Worm (Caenorhabditis elegans): ENCODE results near the gene D1086.9.
"Not testable (repeated sequence)": the region's sequence is repeated elsewhere in the genome, so short reads cannot be mapped to it uniquely, and the experiment has no call there.

DNA sequence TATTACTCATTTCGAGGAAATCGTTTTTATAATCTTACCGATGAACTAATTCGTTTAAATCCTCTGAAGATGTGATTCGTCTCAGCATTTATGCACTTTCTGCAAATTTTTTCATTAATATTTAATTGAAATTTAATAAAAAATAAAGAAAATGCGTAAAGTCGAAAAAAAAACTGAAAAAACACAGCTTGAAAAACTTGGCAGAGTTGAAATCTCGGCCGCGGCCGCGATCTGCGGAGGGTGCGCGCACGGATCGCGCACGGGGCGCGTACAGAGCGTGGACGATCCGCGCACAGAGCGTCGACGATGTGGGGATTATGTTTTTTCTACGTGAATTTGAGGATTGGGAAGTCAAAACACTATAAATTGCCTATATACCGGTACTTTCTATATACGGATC, 33.7 kb downstream of the D1086.9 start, which contains the start of gene AH10.4:
- TF ChIP-seq flt-1 (GFP tag; IDR thresholded peaks at IDR 0.05); klf-2 (GFP tag; conservative IDR thresholded peaks at IDR 0.05); ref-1 (GFP tag; conservative IDR thresholded peaks at IDR 0.05); ztf-29 (GFP tag; IDR thresholded peaks at IDR 0.05): not testable (repeated sequence)

All from whole organism, midembryonic.